Fruit fly (Drosophila melanogaster): ENCODE measurements around the gene CG9257.

DNA sequence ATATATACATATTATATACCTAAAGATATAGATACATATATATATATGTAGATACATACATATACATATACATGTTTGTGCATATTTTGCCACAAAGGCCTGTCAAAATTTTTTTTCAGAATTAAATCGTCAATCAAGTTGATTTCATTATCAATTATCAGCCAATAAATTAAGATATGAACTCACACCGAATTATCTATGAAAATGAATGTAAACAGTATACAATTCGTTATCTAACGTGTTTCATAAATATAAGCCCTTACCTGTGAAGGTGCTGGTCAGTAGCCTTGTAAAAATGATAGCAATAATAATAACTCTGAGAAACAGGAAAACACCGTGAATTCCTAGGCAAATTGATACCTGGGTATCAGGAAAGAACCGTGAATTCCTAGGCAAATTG lies 7.1 kb downstream of the CG9257 start:
- TF ChIP-seq Sry-β (GFP tag; optimal IDR thresholded peaks at IDR 0.05) (no peak), jing (GFP tag; optimal IDR thresholded peaks at IDR 0.05) (no peak), bab2 (GFP tag; optimal IDR thresholded peaks at IDR 0.05) (no peak), CG31388 (GFP tag; optimal IDR thresholded peaks at IDR 0.05) (no peak)

All from whole organism, embryonic.